Worm (Caenorhabditis elegans) whole organism, L4 larva: ENCODE measurements around the gene ZC317.7.

Experiments used
- F44E2.7 ChIP-seq: fragments of 200-800 bp; sonication (Bioruptor generic); IDR thresholded peaks from 2 replicates; pipeline ENCODE4 v2.1.2; 2022; ENCODE audit warnings: missing genetic modification characterization, missing compliant biosample characterization
- R02D3.7 ChIP-seq: fragments of 150-350 bp; sonication (generic microtip); optimal IDR thresholded peaks from 3 replicates; lab custom pipeline; 2014; ENCODE audit warnings: missing biosample characterization, missing genetic modification characterization
- aly-2 ChIP-seq: sonication (generic microtip); optimal IDR thresholded peaks from 2 replicates; lab custom pipeline; 2018; ENCODE audit warnings: missing biosample characterization, missing genetic modification characterization
- ama-1 ChIP-seq: fragments of 150-350 bp; optimal IDR thresholded peaks from 2 replicates; lab custom pipeline; 2014; ENCODE audit warnings: inconsistent platforms, mixed read lengths
- daf-19 ChIP-seq: fragments of 200-800 bp; sonication (Bioruptor generic); conservative IDR thresholded peaks from 2 replicates; pipeline ENCODE4 v1.3.6; 2022; ENCODE audit warnings: missing genetic modification characterization, missing compliant biosample characterization
- fkh-10 ChIP-seq: fragments of 150-350 bp; optimal IDR thresholded peaks from 2 replicates; lab custom pipeline; 2014; ENCODE audit warnings: missing biosample characterization, missing genetic modification reagents, missing genetic modification characterization
- lin-13 ChIP-seq: fragments of 150-350 bp; optimal IDR thresholded peaks from 2 replicates; lab custom pipeline; 2014; ENCODE audit warnings: missing biosample characterization, missing genetic modification reagents, missing genetic modification characterization
- lir-3 ChIP-seq: sonication (generic microtip); optimal IDR thresholded peaks from 2 replicates; lab custom pipeline; 2016; ENCODE audit warnings: mild to moderate bottlenecking, missing genetic modification characterization, missing compliant biosample characterization
- nhr-237 ChIP-seq: sonication (generic microtip); optimal IDR thresholded peaks from 2 replicates; lab custom pipeline; 2017; ENCODE audit warnings: missing biosample characterization, missing genetic modification characterization
- nhr-77 ChIP-seq: fragments of 150-350 bp; optimal IDR thresholded peaks from 2 replicates; lab custom pipeline; 2014; ENCODE audit warnings: missing biosample characterization, missing genetic modification characterization
- snpc-4 ChIP-seq: fragments of 150-350 bp; optimal IDR thresholded peaks from 2 replicates; lab custom pipeline; 2014; ENCODE audit warnings: missing biosample characterization, missing genetic modification characterization
- tag-97 ChIP-seq: fragments of 200-800 bp; sonication (Bioruptor generic); IDR thresholded peaks from 2 replicates; pipeline ENCODE4 v1.3.6; 2022; ENCODE audit warnings: missing genetic modification characterization, missing compliant biosample characterization
- zag-1 ChIP-seq: fragments of 150-350 bp; optimal IDR thresholded peaks from 2 replicates; lab custom pipeline; 2014; ENCODE audit warnings: missing biosample characterization, missing genetic modification characterization

DNA sequence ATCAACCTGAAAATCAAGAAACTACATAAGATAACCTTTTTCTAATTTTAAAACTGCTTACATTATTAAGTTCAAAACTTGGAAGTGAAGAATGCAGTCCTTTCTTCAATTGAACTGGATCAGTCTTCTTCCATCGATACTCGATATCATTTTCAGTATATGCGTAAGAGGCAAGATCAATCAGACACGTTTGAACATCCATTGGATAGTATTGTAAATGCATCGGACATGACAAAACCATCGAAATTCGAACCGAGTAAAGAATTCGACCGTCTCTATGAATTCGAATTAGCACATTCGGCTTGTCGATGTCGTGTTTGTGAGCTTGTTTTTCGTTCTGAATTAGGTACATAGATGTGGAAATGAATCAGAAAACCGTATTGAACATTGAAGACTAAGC is 20.1 kb downstream of the ZC317.7 start:
- TF ChIP-seq F44E2.7 (GFP tag; lab: Robert Waterston, UW): no peak
- no peak for TF ChIP-seq fkh-10 (GFP tag; lab: Kevin White, UChicago)
- no peak for TF ChIP-seq R02D3.7 (tag; lab: Kevin White, UChicago)
- TF ChIP-seq nhr-237: no peak
- no peak for TF ChIP-seq lin-13 (GFP tag; lab: Kevin White, UChicago)
- no peak for TF ChIP-seq daf-19 (GFP tag; lab: Robert Waterston, UW)
- no peak for TF ChIP-seq nhr-77 (tag; lab: Kevin White, UChicago)
- TF ChIP-seq snpc-4 (tag; lab: Kevin White, UChicago): no peak
- no peak for TF ChIP-seq zag-1 (tag; lab: Kevin White, UChicago)
- no peak for TF ChIP-seq aly-2 (tag; lab: Kevin White, UChicago)
- TF ChIP-seq lir-3 (tag; lab: Kevin White, UChicago): no peak
- TF ChIP-seq ama-1 (lab: Kevin White, UChicago): no peak
- no peak for TF ChIP-seq tag-97 (GFP tag; lab: Robert Waterston, UW)
